Fruit fly (Drosophila melanogaster) whole organism, pupa: ENCODE measurements around the gene Vm26Aa.

Source experiments
- CG14655 ChIP-seq: fragments of 200-800 bp; sonication (Bioruptor generic); optimal IDR thresholded peaks from 3 replicates; lab custom pipeline; 2017; ENCODE audit warnings: mild to moderate bottlenecking, missing biosample characterization, missing genetic modification reagents, missing genetic modification characterization
- CG17806 ChIP-seq: fragments of 200-800 bp; sonication (Bioruptor generic); optimal IDR thresholded peaks from 2 replicates; lab custom pipeline; 2018; ENCODE audit warnings: missing biosample characterization, mild to moderate bottlenecking, missing genetic modification characterization, moderate library complexity
- CG4496 ChIP-seq: fragments of 200-800 bp; sonication (Bioruptor generic); IDR thresholded peaks from 3 replicates; pipeline ENCODE4 v1.3.6; 2022; ENCODE audit warnings: missing biosample characterization, missing genetic modification characterization
- CG8301 ChIP-seq: fragments of 200-800 bp; sonication (Bioruptor generic); optimal IDR thresholded peaks from 2 replicates; lab custom pipeline; 2018; ENCODE audit warnings: missing biosample characterization, mild to moderate bottlenecking, missing genetic modification characterization
- CG9948 ChIP-seq: fragments of 200-800 bp; sonication (Bioruptor generic); optimal IDR thresholded peaks from 2 replicates; lab custom pipeline; 2018; ENCODE audit warnings: missing biosample characterization, mild to moderate bottlenecking, missing genetic modification characterization, moderate library complexity
- rn ChIP-seq: fragments of 200-800 bp; sonication (Bioruptor generic); IDR thresholded peaks from 2 replicates; pipeline ENCODE4 v1.3.6; 2022; ENCODE audit warnings: missing biosample characterization, missing genetic modification characterization

DNA sequence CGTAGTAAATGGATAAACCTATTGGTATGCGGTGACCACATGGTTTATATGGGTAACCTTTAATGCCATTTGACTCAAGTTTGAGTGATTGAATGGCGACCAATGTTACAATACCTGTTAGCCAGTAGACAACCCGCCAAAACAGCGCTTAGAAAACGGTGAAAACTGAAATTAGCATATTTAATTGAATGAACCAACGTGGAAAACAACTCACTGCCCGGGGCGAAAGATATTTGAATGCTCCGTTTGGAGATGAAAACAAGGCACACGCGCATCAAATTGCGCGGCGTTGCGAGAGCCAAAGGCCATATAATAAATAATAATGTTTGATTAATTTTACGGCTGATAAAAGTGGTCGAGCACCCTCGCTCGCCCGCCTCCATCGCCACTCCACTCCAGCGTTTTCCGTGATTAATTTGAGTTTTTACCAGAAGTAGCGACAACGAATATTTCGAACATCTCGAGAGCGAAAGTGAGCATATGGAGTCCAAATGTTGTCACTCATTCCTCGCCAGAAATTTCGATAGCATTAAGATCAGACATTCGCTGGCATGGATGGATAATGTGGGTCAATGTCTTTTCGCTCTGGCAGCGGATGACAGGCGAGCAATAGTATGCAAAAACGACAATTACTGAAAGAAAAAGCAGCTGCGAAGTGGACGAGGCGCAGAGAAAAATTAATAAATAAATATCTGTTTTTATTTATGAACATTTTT is 11.1 kb upstream of the Vm26Aa start:
- TF ChIP-seq CG4496 (GFP tag; lab: Robert Waterston, UW) (no peak), CG17806 (tag; lab: Kevin White, UChicago) (no peak), CG8301 (tag; lab: Kevin White, UChicago) (no peak), CG14655 (GFP tag; lab: Kevin White, UChicago) (no peak), rn (GFP tag; lab: Robert Waterston, UW) (no peak), CG9948 (tag; lab: Kevin White, UChicago) (no peak)
